Worm (Caenorhabditis elegans) whole organism, young adult: ENCODE results near the gene lin-18.

Experiments
- B0019.2 ChIP-seq: fragments of 200-800 bp; sonication (Bioruptor generic); conservative IDR thresholded peaks from 2 replicates; pipeline ENCODE4 v1.3.6; 2022; ENCODE audit warnings: missing genetic modification reagents, missing genetic modification characterization, missing compliant biosample characterization
- B0035.1 ChIP-seq: sonication (generic microtip); optimal IDR thresholded peaks from 2 replicates; lab custom pipeline; 2016; ENCODE audit warnings: missing genetic modification characterization, mild to moderate bottlenecking, missing compliant biosample characterization, missing genotype, missing genetic modification reagents
- B0261.1 ChIP-seq: sonication (generic microtip); optimal IDR thresholded peaks from 2 replicates; lab custom pipeline; 2016; ENCODE audit warnings: mild to moderate bottlenecking, missing genetic modification characterization, moderate library complexity, missing compliant biosample characterization
- C17E4.6 ChIP-seq: fragments of 200-800 bp; sonication (Bioruptor generic); IDR thresholded peaks from 2 replicates; pipeline ENCODE4 v1.3.6; 2022; ENCODE audit warnings: missing genetic modification reagents, missing genetic modification characterization, missing compliant biosample characterization
- F10E7.11 ChIP-seq: sonication (generic microtip); optimal IDR thresholded peaks from 2 replicates; lab custom pipeline; 2017; ENCODE audit warnings: mild to moderate bottlenecking, missing genetic modification characterization, moderate library complexity, missing compliant biosample characterization
- F23B12.7 ChIP-seq: sonication (generic microtip); optimal IDR thresholded peaks from 2 replicates; lab custom pipeline; 2017; ENCODE audit warnings: missing genetic modification characterization, mild to moderate bottlenecking, missing compliant biosample characterization, antibody characterized with exemption, moderate library complexity; ENCODE audit not compliant: insufficient read depth
- F33H1.4 ChIP-seq: fragments of 200-800 bp; sonication (Bioruptor generic); IDR thresholded peaks from 2 replicates; pipeline ENCODE4 v1.3.6; 2022; ENCODE audit warnings: missing genetic modification reagents, missing genetic modification characterization, missing compliant biosample characterization
- F49E8.2 ChIP-seq: sonication (generic microtip); optimal IDR thresholded peaks from 3 replicates; lab custom pipeline; 2017; ENCODE audit warnings: missing genetic modification characterization, mild to moderate bottlenecking, missing compliant biosample characterization, antibody characterized with exemption, moderate library complexity; ENCODE audit not compliant: insufficient read depth
- F52B5.7 ChIP-seq: sonication (generic microtip); optimal IDR thresholded peaks from 2 replicates; lab custom pipeline; 2016; ENCODE audit warnings: mild to moderate bottlenecking, missing genetic modification characterization, missing compliant biosample characterization
- F55B11.4 ChIP-seq: sonication (generic microtip); optimal IDR thresholded peaks from 2 replicates; lab custom pipeline; 2016; ENCODE audit warnings: missing compliant biosample characterization, missing genetic modification characterization, borderline replicate concordance; ENCODE audit not compliant: insufficient read depth
- F57C9.4 ChIP-seq: sonication (generic microtip); optimal IDR thresholded peaks from 2 replicates; lab custom pipeline; 2017; ENCODE audit warnings: mild to moderate bottlenecking, missing genetic modification characterization, missing compliant biosample characterization
- K11D2.4 ChIP-seq: fragments of 200-800 bp; sonication (Bioruptor generic); IDR thresholded peaks from 2 replicates; pipeline ENCODE4 v1.3.6; 2022; ENCODE audit warnings: missing genetic modification reagents, missing genetic modification characterization, missing compliant biosample characterization
- T26A5.8 ChIP-seq: sonication (generic microtip); optimal IDR thresholded peaks from 2 replicates; lab custom pipeline; 2016; ENCODE audit warnings: missing genetic modification characterization, missing compliant biosample characterization
- Y53F4B.3 ChIP-seq: fragments of 200-800 bp; sonication (Bioruptor generic); IDR thresholded peaks from 2 replicates; pipeline ENCODE4 v1.3.6; 2022; ENCODE audit warnings: missing genetic modification reagents, missing genetic modification characterization, missing compliant biosample characterization
- Y67H2A.10 ChIP-seq: fragments of 200-800 bp; sonication (Bioruptor generic); conservative IDR thresholded peaks from 2 replicates; pipeline ENCODE4 v1.3.6; 2022; ENCODE audit warnings: missing genetic modification reagents, missing genetic modification characterization, missing compliant biosample characterization
- ZK185.1 ChIP-seq: sonication (generic microtip); optimal IDR thresholded peaks from 2 replicates; lab custom pipeline; 2016; ENCODE audit warnings: mild to moderate bottlenecking, missing genetic modification characterization, missing compliant biosample characterization; ENCODE audit not compliant: poor library complexity, severe bottlenecking
- akir-1 ChIP-seq: fragments of 200-800 bp; sonication (Bioruptor generic); optimal IDR thresholded peaks from 2 replicates; lab custom pipeline; 2018; ENCODE audit warnings: mild to moderate bottlenecking, missing genetic modification characterization, moderate library complexity, missing compliant biosample characterization
- atf-7 ChIP-seq: sonication (generic microtip); optimal IDR thresholded peaks from 2 replicates; lab custom pipeline; 2017; ENCODE audit warnings: mild to moderate bottlenecking, missing genetic modification characterization, missing compliant biosample characterization
- athp-1 ChIP-seq: sonication (generic microtip); optimal IDR thresholded peaks from 2 replicates; lab custom pipeline; 2017; ENCODE audit warnings: mild to moderate bottlenecking, missing genetic modification characterization, missing compliant biosample characterization
- attf-6 ChIP-seq: fragments of 200-800 bp; sonication (Bioruptor generic); IDR thresholded peaks from 2 replicates; pipeline ENCODE4 v1.3.6; 2022; ENCODE audit warnings: missing genetic modification reagents, missing genetic modification characterization, missing compliant biosample characterization
- bed-1 ChIP-seq: fragments of 200-800 bp; sonication (Bioruptor generic); IDR thresholded peaks from 2 replicates; pipeline ENCODE4 v1.3.6; 2022; ENCODE audit warnings: missing genetic modification reagents, missing genetic modification characterization, missing compliant biosample characterization
- bed-2 ChIP-seq: fragments of 200-800 bp; sonication (Bioruptor generic); IDR thresholded peaks from 2 replicates; pipeline ENCODE4 v1.3.6; 2022; ENCODE audit warnings: missing genetic modification reagents, missing genetic modification characterization, missing compliant biosample characterization
- ceh-27 ChIP-seq: fragments of 200-800 bp; sonication (Bioruptor generic); optimal IDR thresholded peaks from 2 replicates; lab custom pipeline; 2018; ENCODE audit warnings: mild to moderate bottlenecking, missing genetic modification characterization, moderate library complexity, missing compliant biosample characterization
- ceh-40 ChIP-seq: fragments of 200-800 bp; sonication (Bioruptor generic); IDR thresholded peaks from 2 replicates; pipeline ENCODE4 v1.3.6; 2022; ENCODE audit warnings: missing genetic modification characterization, missing compliant biosample characterization
- dpff-1 ChIP-seq: sonication (generic microtip); optimal IDR thresholded peaks from 2 replicates; lab custom pipeline; 2017; ENCODE audit warnings: mild to moderate bottlenecking, missing genetic modification characterization, missing compliant biosample characterization
- efl-1 ChIP-seq: fragments of 150-350 bp; optimal IDR thresholded peaks from 2 replicates; lab custom pipeline; 2014; ENCODE audit warnings: missing biosample characterization, missing genetic modification reagents, missing genetic modification characterization
- egl-44 ChIP-seq: fragments of 200-800 bp; sonication (Bioruptor generic); IDR thresholded peaks from 2 replicates; pipeline ENCODE4 v1.3.6; 2022; ENCODE audit warnings: missing genetic modification reagents, missing genetic modification characterization, missing compliant biosample characterization
- ekl-4 ChIP-seq: fragments of 200-800 bp; sonication (Bioruptor generic); IDR thresholded peaks from 2 replicates; pipeline ENCODE4 v1.3.6; 2022; ENCODE audit warnings: missing genetic modification reagents, missing genetic modification characterization, missing compliant biosample characterization
- gei-17 ChIP-seq: fragments of 200-800 bp; sonication (Bioruptor generic); optimal IDR thresholded peaks from 2 replicates; lab custom pipeline; 2018; ENCODE audit warnings: mild to moderate bottlenecking, missing genetic modification characterization, missing compliant biosample characterization
- let-526 ChIP-seq: fragments of 200-800 bp; sonication (Bioruptor generic); IDR thresholded peaks from 2 replicates; pipeline ENCODE4 v1.3.6; 2022; ENCODE audit warnings: missing genetic modification reagents, missing genetic modification characterization, missing compliant biosample characterization
- lin-35 ChIP-seq, 3 experiments: fragments of 150-350 bp in 2 of 3; sonication (generic microtip) in 1 of 3; optimal IDR thresholded peaks; 2 replicates each; lab custom pipeline; 2014 to 2018; ENCODE audit warnings: missing biosample characterization in 3 of 3, missing genetic modification characterization in 3 of 3, missing genetic modification reagents in 3 of 3
- lsl-1 ChIP-seq: fragments of 200-800 bp; sonication (Bioruptor generic); optimal IDR thresholded peaks from 2 replicates; lab custom pipeline; 2018; ENCODE audit warnings: mild to moderate bottlenecking, missing genetic modification characterization, moderate library complexity, missing compliant biosample characterization
- madf-10 ChIP-seq: sonication (generic microtip); optimal IDR thresholded peaks from 2 replicates; lab custom pipeline; 2016; ENCODE audit warnings: mild to moderate bottlenecking, missing genetic modification characterization, missing compliant biosample characterization
- mel-28 ChIP-seq: sonication (generic microtip); optimal IDR thresholded peaks from 2 replicates; lab custom pipeline; 2016; ENCODE audit warnings: borderline replicate concordance, mild to moderate bottlenecking, missing genetic modification characterization, missing compliant biosample characterization
- nfya-1 ChIP-seq: sonication (generic microtip); optimal IDR thresholded peaks from 2 replicates; lab custom pipeline; 2017; ENCODE audit warnings: antibody characterized with exemption, missing compliant biosample characterization, missing genetic modification characterization, borderline replicate concordance; ENCODE audit not compliant: insufficient read depth
- nhr-179 ChIP-seq: sonication (generic microtip); optimal IDR thresholded peaks from 2 replicates; lab custom pipeline; 2016; ENCODE audit warnings: mild to moderate bottlenecking, missing genetic modification characterization, missing compliant biosample characterization
- nhr-90 ChIP-seq: sonication (generic microtip); optimal IDR thresholded peaks from 2 replicates; lab custom pipeline; 2016; ENCODE audit warnings: missing genotype, mild to moderate bottlenecking, missing genetic modification characterization, missing compliant biosample characterization
- rec-8 ChIP-seq, 2 experiments: sonication (generic microtip); optimal IDR thresholded peaks; 2 replicates each; lab custom pipeline; 2016; ENCODE audit warnings: mild to moderate bottlenecking in 2 of 2, missing genetic modification characterization in 2 of 2, missing genetic modification reagents in 2 of 2, missing genotype in 2 of 2, missing biosample characterization in 1 of 2, missing compliant biosample characterization in 1 of 2, moderate library complexity in 1 of 2
- rpc-1 ChIP-seq, 2 experiments: fragments of 150-350 bp in 1 of 2; sonication (generic microtip) in 1 of 2; optimal IDR thresholded peaks; 2 replicates each; lab custom pipeline; 2014 to 2018; ENCODE audit warnings: missing biosample characterization in 1 of 2, missing genetic modification characterization in 1 of 2, missing genetic modification reagents in 1 of 2, missing genotype in 1 of 2
- sea-2 ChIP-seq: fragments of 200-800 bp; sonication (Bioruptor generic); IDR thresholded peaks from 2 replicates; pipeline ENCODE4 v1.3.6; 2022; ENCODE audit warnings: missing genetic modification characterization, missing compliant biosample characterization
- snpc-1.1 ChIP-seq: sonication (generic microtip); optimal IDR thresholded peaks from 2 replicates; lab custom pipeline; 2017; ENCODE audit warnings: missing genetic modification characterization, mild to moderate bottlenecking, missing compliant biosample characterization, antibody characterized with exemption, moderate library complexity, missing genotype, missing genetic modification reagents; ENCODE audit not compliant: insufficient read depth
- snpc-4 ChIP-seq, 5 experiments: fragments of 150-350 bp in 1 of 5; sonication (generic microtip) in 4 of 5; optimal IDR thresholded peaks; 2 replicates each; lab custom pipeline; 2014 to 2018; ENCODE audit warnings: missing genetic modification characterization in 5 of 5, missing biosample characterization in 3 of 5, antibody characterized with exemption in 2 of 5, mild to moderate bottlenecking in 2 of 5, missing compliant biosample characterization in 2 of 5, missing genotype in 2 of 5, moderate library complexity in 2 of 5, missing genetic modification reagents in 1 of 5
- tlf-1 ChIP-seq: fragments of 200-800 bp; sonication (Bioruptor generic); optimal IDR thresholded peaks from 2 replicates; lab custom pipeline; 2018; ENCODE audit warnings: mild to moderate bottlenecking, missing genetic modification characterization, missing compliant biosample characterization
- unc-130 ChIP-seq: sonication (generic microtip); optimal IDR thresholded peaks from 2 replicates; lab custom pipeline; 2016; ENCODE audit warnings: missing genetic modification reagents, missing genetic modification characterization, missing compliant biosample characterization
- ztf-3 ChIP-seq: fragments of 200-800 bp; sonication (Bioruptor generic); optimal IDR thresholded peaks from 2 replicates; lab custom pipeline; 2018; ENCODE audit warnings: mild to moderate bottlenecking, missing genetic modification characterization, missing compliant biosample characterization
- ztf-6 ChIP-seq: fragments of 200-800 bp; sonication (Bioruptor generic); IDR thresholded peaks from 2 replicates; pipeline ENCODE4 v1.3.6; 2022; ENCODE audit warnings: missing genetic modification reagents, missing genetic modification characterization, missing compliant biosample characterization

The lin-18 gene

ce11 chrX:4007724-4008123 lies 49.4 kb downstream of the lin-18 start (continued):
- TF ChIP-seq sea-2 (GFP tag; lab: Robert Waterston, UW) (no peak), akir-1 (no peak), madf-10 (tag; lab: Kevin White, UChicago) (peak; percentile 81), gei-17 (peak; percentile 13), bed-2 (GFP tag; lab: Robert Waterston, UW) (no peak), Y67H2A.10 (GFP tag; lab: Robert Waterston, UW) (no peak), lsl-1 (GFP tag; lab: Kevin White, UChicago) (no peak), nfya-1 (tag; lab: Kevin White, UChicago) (no peak), unc-130 (GFP tag; lab: Kevin White, UChicago) (no peak), F10E7.11 (no peak), ztf-6 (GFP tag; lab: Robert Waterston, UW) (no peak), nhr-90 (peak; percentile 87), C17E4.6 (no peak), efl-1 (GFP tag; lab: Kevin White, UChicago) (no peak), F57C9.4 (tag; lab: Kevin White, UChicago) (no peak), F52B5.7 (tag; lab: Kevin White, UChicago) (no peak), let-526 (GFP tag; lab: Robert Waterston, UW) (no peak), bed-1 (GFP tag; lab: Robert Waterston, UW) (no peak), ekl-4 (GFP tag; lab: Robert Waterston, UW) (no peak), K11D2.4 (GFP tag; lab: Robert Waterston, UW) (no peak), lin-35 (GFP tag; optimal IDR thresholded peaks at IDR 0.05; lab: Kevin White, UChicago) (no peak), T26A5.8 (tag; lab: Kevin White, UChicago) (no peak), attf-6 (GFP tag; lab: Robert Waterston, UW) (no peak), mel-28 (tag; lab: Kevin White, UChicago) (no peak), rpc-1 (optimal IDR thresholded peaks at IDR 0.05; lab: Kevin White, UChicago) (no peak), rpc-1 (tag; optimal IDR thresholded peaks at IDR 0.05; lab: Kevin White, UChicago) (no peak), ZK185.1 (no peak), B0035.1 (tag; lab: Kevin White, UChicago) (no peak), B0261.1 (tag; lab: Kevin White, UChicago) (no peak), snpc-1.1 (no peak), athp-1 (tag; lab: Kevin White, UChicago) (no peak), ceh-40 (GFP tag; lab: Robert Waterston, UW) (no peak), nhr-179 (tag; lab: Kevin White, UChicago) (peak; percentile 2), F23B12.7 (no peak), egl-44 (GFP tag; lab: Robert Waterston, UW) (no peak), dpff-1 (no peak), F55B11.4 (no peak), rec-8 (tag; optimal IDR thresholded peaks at IDR 0.05; lab: Kevin White, UChicago) (no peak), snpc-4 (GFP tag; optimal IDR thresholded peaks at IDR 0.05; lab: Kevin White, UChicago) (no peak), snpc-4 (tag; optimal IDR thresholded peaks at IDR 0.05; lab: Kevin White, UChicago) (peak in 1 of 4 experiments; percentile 8), F33H1.4 (GFP tag; lab: Robert Waterston, UW) (no peak), atf-7 (tag; lab: Kevin White, UChicago) (peak; percentile 44), tlf-1 (GFP tag; lab: Kevin White, UChicago) (peak; percentile 32), ceh-27 (GFP tag; lab: Kevin White, UChicago) (no peak), ztf-3 (GFP tag; lab: Kevin White, UChicago) (no peak), Y53F4B.3 (GFP tag; lab: Robert Waterston, UW) (no peak), F49E8.2 (tag; lab: Kevin White, UChicago) (no peak), B0019.2 (no peak)
